Fruit fly (Drosophila melanogaster) whole organism, embryonic: Measurements from ENCODE around the gene neb.
A peak's percentile ranks its signal among the peaks of the same experiment; 100 is the strongest.

Experiments
- ATbp ChIP-seq: fragments of 200-800 bp; sonication (Bioruptor generic); optimal IDR thresholded peaks from 2 replicates; lab custom pipeline; 2017; ENCODE audit warnings: missing biosample characterization, mild to moderate bottlenecking, missing genetic modification characterization, missing genetic modification reagents
- CG10147 ChIP-seq: fragments of 200-800 bp; sonication (Bioruptor generic); optimal IDR thresholded peaks from 2 replicates; lab custom pipeline; 2019; ENCODE audit warnings: missing biosample characterization, mild to moderate bottlenecking, missing genetic modification characterization, moderate library complexity
- CG1024 ChIP-seq: fragments of 200-800 bp; sonication (Bioruptor generic); IDR thresholded peaks from 2 replicates; pipeline ENCODE4 v1.3.6; 2022; ENCODE audit warnings: missing biosample characterization, missing genetic modification characterization
- CG15073 ChIP-seq: fragments of 200-800 bp; sonication (Bioruptor generic); optimal IDR thresholded peaks from 2 replicates; lab custom pipeline; 2016; ENCODE audit warnings: missing biosample characterization, missing genetic modification characterization
- CG15269 ChIP-seq: fragments of 200-800 bp; sonication (Bioruptor generic); optimal IDR thresholded peaks from 2 replicates; lab custom pipeline; 2018; ENCODE audit warnings: missing biosample characterization, mild to moderate bottlenecking, missing genetic modification characterization, moderate library complexity
- CG15479 ChIP-seq: fragments of 200-800 bp; sonication (Bioruptor generic); optimal IDR thresholded peaks from 3 replicates; lab custom pipeline; 2019; ENCODE audit warnings: missing biosample characterization, mild to moderate bottlenecking, missing genetic modification characterization, moderate library complexity
- CG32532 ChIP-seq: fragments of 200-800 bp; sonication (Bioruptor generic); IDR thresholded peaks from 2 replicates; pipeline ENCODE4 v1.3.6; 2022; ENCODE audit warnings: missing biosample characterization, missing genetic modification characterization
- CG34376 ChIP-seq: fragments of 200-800 bp; sonication (Bioruptor generic); optimal IDR thresholded peaks from 2 replicates; lab custom pipeline; 2018; ENCODE audit warnings: missing biosample characterization, mild to moderate bottlenecking, missing genetic modification characterization
- CG4424 ChIP-seq: fragments of 200-800 bp; sonication (Bioruptor generic); optimal IDR thresholded peaks from 3 replicates; lab custom pipeline; 2016; ENCODE audit warnings: missing biosample characterization, missing genetic modification characterization
- CG6765 ChIP-seq: fragments of 200-800 bp; sonication (Bioruptor generic); optimal IDR thresholded peaks from 3 replicates; lab custom pipeline; 2017; ENCODE audit warnings: missing biosample characterization, mild to moderate bottlenecking, missing genetic modification characterization
- CG6813 ChIP-seq: fragments of 200-800 bp; sonication (Bioruptor generic); optimal IDR thresholded peaks from 2 replicates; lab custom pipeline; 2017; ENCODE audit warnings: missing biosample characterization, missing genetic modification characterization, mild to moderate bottlenecking, moderate library complexity, missing genetic modification reagents
- CG7963 ChIP-seq: fragments of 200-800 bp; sonication (Bioruptor generic); IDR thresholded peaks from 3 replicates; pipeline ENCODE4 v1.3.6; 2022; ENCODE audit warnings: missing biosample characterization, missing genetic modification characterization; ENCODE audit not compliant: partially characterized antibody
- CG9215 ChIP-seq: fragments of 200-800 bp; sonication (Bioruptor generic); IDR thresholded peaks from 2 replicates; pipeline ENCODE4 v1.3.6; 2022; ENCODE audit warnings: missing biosample characterization, missing genetic modification characterization
- CG9437 ChIP-seq: fragments of 200-800 bp; sonication (Bioruptor generic); optimal IDR thresholded peaks from 2 replicates; lab custom pipeline; 2018; ENCODE audit warnings: missing biosample characterization, mild to moderate bottlenecking, missing genetic modification characterization
- Deaf1 ChIP-seq: fragments of 200-800 bp; optimal IDR thresholded peaks from 3 replicates; lab custom pipeline; 2019; ENCODE audit warnings: missing biosample characterization, mild to moderate bottlenecking, missing genetic modification characterization, moderate library complexity
- Dip3 ChIP-seq: fragments of 200-800 bp; sonication (Bioruptor generic); optimal IDR thresholded peaks from 3 replicates; lab custom pipeline; 2016; ENCODE audit warnings: missing biosample characterization, missing genetic modification characterization
- Doc2 ChIP-seq: fragments of 200-800 bp; sonication (Bioruptor generic); IDR thresholded peaks from 2 replicates; pipeline ENCODE4 v1.3.6; 2022; ENCODE audit warnings: missing biosample characterization, missing genetic modification characterization
- Ets97D ChIP-seq: fragments of 200-800 bp; sonication (Bioruptor generic); optimal IDR thresholded peaks from 3 replicates; lab custom pipeline; 2016; ENCODE audit warnings: missing biosample characterization, missing genetic modification characterization
- HLH3B ChIP-seq: fragments of 200-800 bp; sonication (Bioruptor generic); IDR thresholded peaks from 2 replicates; pipeline ENCODE4 v1.3.6; 2022; ENCODE audit warnings: missing biosample characterization, missing genetic modification characterization
- Mad ChIP-seq: fragments of 200-800 bp; sonication (Bioruptor generic); optimal IDR thresholded peaks from 2 replicates; lab custom pipeline; 2016; ENCODE audit warnings: missing biosample characterization, missing genetic modification characterization
- NFAT ChIP-seq: fragments of 200-800 bp; sonication (Bioruptor generic); IDR thresholded peaks from 2 replicates; pipeline ENCODE4 v1.3.6; 2022; ENCODE audit warnings: missing biosample characterization, missing genetic modification characterization
- Nf-YC ChIP-seq: fragments of 200-800 bp; optimal IDR thresholded peaks from 3 replicates; lab custom pipeline; 2019; ENCODE audit warnings: missing biosample characterization, mild to moderate bottlenecking, missing genetic modification characterization, moderate library complexity
- Sox100B ChIP-seq: fragments of 200-800 bp; sonication (Bioruptor generic); optimal IDR thresholded peaks from 3 replicates; lab custom pipeline; 2018; ENCODE audit warnings: missing biosample characterization, mild to moderate bottlenecking, missing genetic modification characterization
- TFAM ChIP-seq: fragments of 200-800 bp; sonication (Bioruptor generic); optimal IDR thresholded peaks from 2 replicates; lab custom pipeline; 2017; ENCODE audit warnings: missing biosample characterization, missing genetic modification characterization, inconsistent platforms
- Vsx1 ChIP-seq: fragments of 200-800 bp; sonication (Bioruptor generic); optimal IDR thresholded peaks from 2 replicates; lab custom pipeline; 2017; ENCODE audit warnings: missing biosample characterization, mild to moderate bottlenecking, missing genetic modification characterization, missing genetic modification reagents
- Xbp1 ChIP-seq: fragments of 200-800 bp; sonication (Bioruptor generic); optimal IDR thresholded peaks from 3 replicates; lab custom pipeline; 2016; ENCODE audit warnings: missing biosample characterization, mild to moderate bottlenecking, missing genetic modification characterization
- ara ChIP-seq: fragments of 200-800 bp; sonication (Bioruptor generic); IDR thresholded peaks from 2 replicates; pipeline ENCODE4 v1.3.6; 2022; ENCODE audit warnings: missing biosample characterization, missing genetic modification characterization
- ase ChIP-seq: fragments of 200-800 bp; sonication (Bioruptor generic); IDR thresholded peaks from 3 replicates; pipeline ENCODE4 v1.3.6; 2022; ENCODE audit warnings: missing biosample characterization, missing genetic modification characterization
- ash1 ChIP-seq: fragments of 200-800 bp; sonication (Bioruptor generic); optimal IDR thresholded peaks from 2 replicates; lab custom pipeline; 2018; ENCODE audit warnings: missing biosample characterization, mild to moderate bottlenecking, missing genetic modification characterization
- cad ChIP-seq: fragments of >200 bp; optimal IDR thresholded peaks from 2 replicates; lab custom pipeline; 2017; ENCODE audit warnings: missing biosample characterization, missing genetic modification characterization
- dan ChIP-seq: fragments of 200-800 bp; sonication (Bioruptor generic); IDR thresholded peaks from 2 replicates; pipeline ENCODE4 v1.3.6; 2022; ENCODE audit warnings: missing biosample characterization, missing genetic modification characterization
- dimm ChIP-seq: fragments of 200-800 bp; sonication (Bioruptor generic); IDR thresholded peaks from 2 replicates; pipeline ENCODE4 v1.3.6; 2022; ENCODE audit warnings: missing biosample characterization, missing genetic modification characterization
- esg ChIP-seq: fragments of 200-800 bp; sonication (Bioruptor generic); conservative IDR thresholded peaks from 2 replicates; pipeline ENCODE4 v1.3.6; 2022; ENCODE audit warnings: missing biosample characterization, missing genetic modification characterization
- exex ChIP-seq: fragments of 200-800 bp; sonication (Bioruptor generic); optimal IDR thresholded peaks from 4 replicates; lab custom pipeline; 2018; ENCODE audit warnings: missing biosample characterization, mild to moderate bottlenecking, missing genetic modification characterization, moderate library complexity
- hbn ChIP-seq: fragments of 200-800 bp; sonication (Bioruptor generic); IDR thresholded peaks from 2 replicates; pipeline ENCODE4 v1.3.6; 2022; ENCODE audit warnings: missing biosample characterization, missing genetic modification characterization; ENCODE audit not compliant: partially characterized antibody
- ind ChIP-seq: fragments of 200-800 bp; sonication (Bioruptor generic); optimal IDR thresholded peaks from 3 replicates; lab custom pipeline; 2016; ENCODE audit warnings: missing biosample characterization, missing genetic modification characterization
- lab ChIP-seq: fragments of 200-800 bp; sonication (Bioruptor generic); optimal IDR thresholded peaks from 3 replicates; lab custom pipeline; 2017; ENCODE audit warnings: missing biosample characterization, missing genetic modification characterization, mild to moderate bottlenecking, moderate library complexity, missing genetic modification reagents
- nau ChIP-seq: fragments of 200-800 bp; sonication (Bioruptor generic); optimal IDR thresholded peaks from 3 replicates; lab custom pipeline; 2017; ENCODE audit warnings: missing biosample characterization, mild to moderate bottlenecking, missing genetic modification characterization, missing genetic modification reagents
- pzg ChIP-seq: fragments of 200-800 bp; sonication (Bioruptor generic); optimal IDR thresholded peaks from 3 replicates; lab custom pipeline; 2018; ENCODE audit warnings: missing biosample characterization, mild to moderate bottlenecking, missing genetic modification characterization, moderate library complexity
- salm ChIP-seq: fragments of 200-800 bp; sonication (Bioruptor generic); optimal IDR thresholded peaks from 2 replicates; lab custom pipeline; 2018; ENCODE audit warnings: missing biosample characterization, mild to moderate bottlenecking, missing genetic modification characterization
- sens-2 ChIP-seq: fragments of 200-800 bp; sonication (Bioruptor generic); IDR thresholded peaks from 2 replicates; pipeline ENCODE4 v1.3.6; 2022; ENCODE audit warnings: missing biosample characterization, missing genetic modification characterization
- sisA ChIP-seq: fragments of 200-800 bp; sonication (Bioruptor generic); IDR thresholded peaks from 2 replicates; pipeline ENCODE4 v1.3.6; 2022; ENCODE audit warnings: missing biosample characterization, missing genetic modification characterization
- sug ChIP-seq: fragments of 200-800 bp; optimal IDR thresholded peaks from 2 replicates; lab custom pipeline; 2019; ENCODE audit warnings: missing biosample characterization, mild to moderate bottlenecking, missing genetic modification characterization, moderate library complexity
- twi ChIP-seq: fragments of 200-800 bp; optimal IDR thresholded peaks from 2 replicates; lab custom pipeline; 2019; ENCODE audit warnings: missing biosample characterization, mild to moderate bottlenecking, missing genetic modification characterization, moderate library complexity
- vvl ChIP-seq: fragments of 200-800 bp; sonication (Bioruptor generic); IDR thresholded peaks from 2 replicates; pipeline ENCODE4 v1.3.6; 2022; ENCODE audit warnings: missing biosample characterization, missing genetic modification characterization
- wdn ChIP-seq: fragments of 200-800 bp; sonication (Bioruptor generic); IDR thresholded peaks from 2 replicates; pipeline ENCODE4 v1.3.6; 2022; ENCODE audit warnings: missing biosample characterization, missing genetic modification characterization
- yki ChIP-seq: fragments of >200 bp; optimal IDR thresholded peaks from 3 replicates; lab custom pipeline; 2018
- zf30C ChIP-seq: fragments of 200-800 bp; sonication (Bioruptor generic); optimal IDR thresholded peaks from 3 replicates; lab custom pipeline; 2018; ENCODE audit warnings: missing biosample characterization, mild to moderate bottlenecking, missing genetic modification characterization

The neb gene

dm6 chr2L:20074388-20074787 lies 1.2 kb upstream of the neb start (continued):
- no peak for TF ChIP-seq ase
- TF ChIP-seq exex (tag; lab: Kevin White, UChicago) = peak; percentile 53
- no peak for TF ChIP-seq salm (tag; lab: Kevin White, UChicago)
- TF ChIP-seq hbn = no peak
- TF ChIP-seq wdn = no peak

DNA sequence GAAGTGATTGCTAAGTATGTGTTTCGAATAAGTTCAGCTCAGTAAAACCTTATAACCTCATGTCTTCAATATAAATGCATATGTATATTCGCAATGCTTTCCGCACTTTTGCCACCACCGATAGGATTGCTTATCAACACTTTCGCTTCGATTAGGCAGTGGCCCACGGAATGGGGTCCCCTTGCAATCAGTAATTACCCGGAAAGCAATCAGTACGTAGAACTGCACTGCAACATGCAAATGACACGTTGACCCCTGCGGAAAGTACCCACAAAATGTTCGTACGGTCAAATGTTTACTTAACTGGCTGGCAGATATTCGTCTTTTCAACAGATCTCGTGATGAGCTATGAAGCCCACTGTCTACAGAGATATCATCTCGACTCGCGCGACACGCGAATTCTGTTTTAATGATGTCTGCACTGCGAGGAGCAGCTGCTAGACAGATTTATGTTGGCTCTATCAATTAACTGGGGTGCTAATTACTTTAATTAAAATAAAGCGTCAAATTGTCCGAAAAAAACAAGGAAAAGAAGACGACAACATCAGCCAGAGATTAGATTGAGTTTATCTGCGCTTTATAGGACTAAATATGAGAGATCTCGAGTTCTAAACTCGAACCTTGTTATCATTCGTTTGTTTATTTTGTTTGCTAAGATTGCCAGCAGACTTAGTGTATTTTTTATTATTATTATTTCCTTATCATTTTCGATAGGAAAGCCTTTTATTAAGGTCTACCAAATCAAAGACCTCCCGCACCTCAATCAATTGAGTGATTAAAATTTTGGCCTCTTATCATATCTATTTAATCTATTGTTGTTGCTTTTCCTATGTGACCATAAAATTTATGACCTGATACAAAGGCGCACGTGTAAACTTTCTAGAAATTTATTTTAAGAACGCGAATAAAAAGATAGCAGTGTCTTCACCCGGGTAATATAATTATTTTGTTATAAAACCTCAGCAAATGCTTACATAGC lies 2.2 kb downstream of the neb start:
- TF ChIP-seq sisA = no peak
- peak; percentile 15 for TF ChIP-seq CG6813 (GFP tag; lab: Kevin White, UChicago)
- TF ChIP-seq nau = no peak
- no peak for TF ChIP-seq CG9215
- TF ChIP-seq CG10147 (GFP tag; lab: Kevin White, UChicago) = no peak
- TF ChIP-seq ind (GFP tag; lab: Kevin White, UChicago) = no peak
- peak; percentile 42 for TF ChIP-seq lab (GFP tag; lab: Kevin White, UChicago)
- TF ChIP-seq Ets97D (GFP tag; lab: Kevin White, UChicago) = no peak
- TF ChIP-seq CG6765 (GFP tag; lab: Kevin White, UChicago) = peak; percentile 28
- TF ChIP-seq ash1 (GFP tag; lab: Kevin White, UChicago) = no peak
- no peak for TF ChIP-seq ara
- no peak for TF ChIP-seq yki (lab: Kevin White, UChicago)
- TF ChIP-seq TFAM = no peak
- TF ChIP-seq NFAT (GFP tag; lab: Robert Waterston, UW) = no peak
- no peak for TF ChIP-seq CG1024 (GFP tag; lab: Robert Waterston, UW)
- no peak for TF ChIP-seq pzg (GFP tag; lab: Kevin White, UChicago)
- no peak for TF ChIP-seq vvl (GFP tag; lab: Robert Waterston, UW)
- no peak for TF ChIP-seq Xbp1
- no peak for TF ChIP-seq hbn
- TF ChIP-seq CG15073 (GFP tag; lab: Kevin White, UChicago) = no peak
- TF ChIP-seq zf30C (GFP tag; lab: Kevin White, UChicago) = no peak
- TF ChIP-seq HLH3B (GFP tag; lab: Robert Waterston, UW) = no peak
- no peak for TF ChIP-seq cad (GFP tag; lab: Kevin White, UChicago)
- no peak for TF ChIP-seq CG9437
- peak; percentile 4 for TF ChIP-seq ATbp (GFP tag; lab: Kevin White, UChicago)
- peak; percentile 10 for TF ChIP-seq CG15479
- no peak for TF ChIP-seq CG15269
- no peak for TF ChIP-seq CG32532
- TF ChIP-seq sug (tag; lab: Kevin White, UChicago) = peak; percentile 98
- TF ChIP-seq CG34376 = peak; percentile 74
- no peak for TF ChIP-seq dan (GFP tag; lab: Robert Waterston, UW)
- no peak for TF ChIP-seq Dip3 (GFP tag; lab: Kevin White, UChicago)
- TF ChIP-seq CG7963 (GFP tag; lab: Robert Waterston, UW) = no peak
- no peak for TF ChIP-seq ase
- no peak for TF ChIP-seq Deaf1 (tag; lab: Kevin White, UChicago)
- TF ChIP-seq dimm (GFP tag; lab: Robert Waterston, UW) = no peak
- no peak for TF ChIP-seq twi (tag; lab: Kevin White, UChicago)
- no peak for TF ChIP-seq Sox100B (GFP tag; lab: Kevin White, UChicago)
- TF ChIP-seq Vsx1 (GFP tag; lab: Kevin White, UChicago) = peak; percentile 20
- TF ChIP-seq Mad = no peak
- TF ChIP-seq sens-2 (GFP tag; lab: Robert Waterston, UW) = peak; percentile 57
- peak; percentile 9 for TF ChIP-seq Nf-YC (tag; lab: Kevin White, UChicago)
- no peak for TF ChIP-seq esg (GFP tag; lab: Robert Waterston, UW)
- TF ChIP-seq Doc2 (GFP tag; lab: Robert Waterston, UW) = no peak
- no peak for TF ChIP-seq CG4424 (GFP tag; lab: Kevin White, UChicago)
